Worm (Caenorhabditis elegans) whole organism, L1 larva: Measurements from ENCODE around the gene erd-2.1.
A peak's percentile ranks its signal among the peaks of the same experiment; 100 is the strongest.

Experiments used
- C16A3.4 ChIP-seq: fragments of 150-350 bp; optimal IDR thresholded peaks from 2 replicates; lab custom pipeline; 2014; ENCODE audit warnings: missing biosample characterization, missing genetic modification characterization
- aha-1 ChIP-seq: fragments of 150-350 bp; optimal IDR thresholded peaks from 2 replicates; lab custom pipeline; 2014; ENCODE audit warnings: missing biosample characterization, missing genetic modification characterization
- alr-1 ChIP-seq: fragments of 200-800 bp; sonication (Bioruptor generic); optimal IDR thresholded peaks from 2 replicates; lab custom pipeline; 2018; ENCODE audit warnings: borderline replicate concordance, mild to moderate bottlenecking, missing genetic modification characterization, missing compliant biosample characterization
- aly-2 ChIP-seq: fragments of 150-350 bp; optimal IDR thresholded peaks from 2 replicates; lab custom pipeline; 2014; ENCODE audit warnings: missing biosample characterization, missing genetic modification characterization
- ceh-8 ChIP-seq: fragments of 200-800 bp; sonication (Bioruptor generic); optimal IDR thresholded peaks from 2 replicates; lab custom pipeline; 2018; ENCODE audit warnings: mild to moderate bottlenecking, missing genetic modification characterization, moderate library complexity, missing compliant biosample characterization
- ceh-82 ChIP-seq, 3 experiments: fragments of 150-350 bp in 1 of 3; sonication (generic microtip) in 2 of 3; optimal IDR thresholded peaks; 2 replicates each; lab custom pipeline; 2014 to 2017; ENCODE audit warnings: missing biosample characterization in 3 of 3, missing genetic modification characterization in 3 of 3
- ceh-88 ChIP-seq: fragments of 200-800 bp; sonication (Bioruptor generic); IDR thresholded peaks from 2 replicates; pipeline ENCODE4 v1.3.6; 2022; ENCODE audit warnings: missing genetic modification characterization, missing compliant biosample characterization
- ces-1 ChIP-seq: fragments of 150-350 bp; optimal IDR thresholded peaks from 2 replicates; lab custom pipeline; 2014; ENCODE audit warnings: missing biosample characterization, missing genetic modification reagents, missing genetic modification characterization
- dpl-1 ChIP-seq, 3 experiments: fragments of 150-350 bp in 2 of 3; sonication (generic microtip) in 1 of 3; optimal IDR thresholded peaks; 2 replicates each; lab custom pipeline; 2014 to 2017; ENCODE audit warnings: missing biosample characterization in 3 of 3, missing genetic modification characterization in 3 of 3, missing genetic modification reagents in 3 of 3
- dsc-1 ChIP-seq: sonication (generic microtip); optimal IDR thresholded peaks from 2 replicates; lab custom pipeline; 2016; ENCODE audit warnings: mild to moderate bottlenecking, missing genetic modification characterization, missing compliant biosample characterization
- efl-1 ChIP-seq, 4 experiments: fragments of 150-350 bp; optimal IDR thresholded peaks in 3 of 4; peaks in 1 of 4; 1 replicate in 1 of 4; 2 replicates in 3 of 4; lab custom pipeline; 2014; ENCODE audit warnings: missing biosample characterization in 2 of 4, missing genetic modification characterization in 2 of 4, missing genetic modification reagents in 2 of 4
- egl-27 ChIP-seq, 2 experiments: fragments of 150-350 bp in 1 of 2; sonication (generic microtip); optimal IDR thresholded peaks; 3 replicates each; lab custom pipeline; 2017 to 2018; ENCODE audit warnings: missing biosample characterization in 2 of 2, missing genetic modification characterization in 2 of 2, missing genetic modification reagents in 2 of 2
- elt-2 ChIP-seq: sonication (generic microtip); optimal IDR thresholded peaks from 2 replicates; lab custom pipeline; 2016; ENCODE audit warnings: missing genetic modification characterization, mild to moderate bottlenecking, inconsistent platforms, missing compliant biosample characterization, missing genetic modification reagents
- elt-3 ChIP-seq, 6 experiments: fragments of 150-350 bp in 1 of 6; sonication (generic microtip); optimal IDR thresholded peaks; 2 replicates each; lab custom pipeline; 2017 to 2018; ENCODE audit warnings: missing biosample characterization in 6 of 6, missing genetic modification characterization in 6 of 6, inconsistent platforms in 1 of 6
- ets-5 ChIP-seq: fragments of 200-800 bp; sonication (Bioruptor generic); IDR thresholded peaks from 2 replicates; pipeline ENCODE4 v1.3.6; 2022; ENCODE audit warnings: missing genetic modification characterization, missing compliant biosample characterization
- fkh-8 ChIP-seq: sonication (generic microtip); optimal IDR thresholded peaks from 2 replicates; lab custom pipeline; 2016; ENCODE audit warnings: mild to moderate bottlenecking, missing genetic modification characterization, missing compliant biosample characterization
- grh-1 ChIP-seq: fragments of 200-800 bp; sonication (Bioruptor generic); IDR thresholded peaks from 2 replicates; pipeline ENCODE4 v1.3.6; 2022; ENCODE audit warnings: missing genetic modification reagents, missing genetic modification characterization, missing compliant biosample characterization
- hlh-17 ChIP-seq: fragments of 200-800 bp; sonication (Bioruptor generic); optimal IDR thresholded peaks from 2 replicates; lab custom pipeline; 2018; ENCODE audit warnings: missing genetic modification characterization, mild to moderate bottlenecking, missing compliant biosample characterization, moderate library complexity, borderline replicate concordance
- hlh-4 ChIP-seq: sonication (generic microtip); optimal IDR thresholded peaks from 2 replicates; lab custom pipeline; 2016; ENCODE audit warnings: mild to moderate bottlenecking, missing genetic modification characterization, missing compliant biosample characterization
- irx-1 ChIP-seq: sonication (generic microtip); optimal IDR thresholded peaks from 2 replicates; lab custom pipeline; 2016; ENCODE audit warnings: missing genetic modification characterization, missing compliant biosample characterization
- isw-1 ChIP-seq: fragments of 200-800 bp; sonication (Bioruptor generic); IDR thresholded peaks from 2 replicates; pipeline ENCODE4 v1.3.6; 2022; ENCODE audit warnings: missing genetic modification characterization, missing compliant biosample characterization
- lin-13 ChIP-seq: fragments of 150-350 bp; optimal IDR thresholded peaks from 2 replicates; lab custom pipeline; 2014; ENCODE audit warnings: missing biosample characterization, missing genetic modification reagents, missing genetic modification characterization
- lin-14 ChIP-seq: fragments of 200-800 bp; sonication (Bioruptor generic); optimal IDR thresholded peaks from 2 replicates; lab custom pipeline; 2018; ENCODE audit warnings: mild to moderate bottlenecking, missing genetic modification characterization, moderate library complexity, missing compliant biosample characterization
- lin-15B ChIP-seq: fragments of 150-350 bp; sonication (generic microtip); optimal IDR thresholded peaks from 3 replicates; lab custom pipeline; 2014; ENCODE audit warnings: missing biosample characterization, missing genetic modification characterization
- lin-39 ChIP-seq: fragments of 150-350 bp; optimal IDR thresholded peaks from 2 replicates; lab custom pipeline; 2014; ENCODE audit warnings: missing biosample characterization, missing genetic modification reagents, missing genetic modification characterization
- lsy-2 ChIP-seq, 2 experiments: fragments of 150-350 bp; optimal IDR thresholded peaks; 2 replicates each; lab custom pipeline; 2014; ENCODE audit warnings: missing biosample characterization in 2 of 2, missing genetic modification characterization in 2 of 2
- mef-2 ChIP-seq: fragments of 150-350 bp; optimal IDR thresholded peaks from 2 replicates; lab custom pipeline; 2014; ENCODE audit warnings: missing biosample characterization, missing genetic modification characterization
- mep-1 ChIP-seq: fragments of 150-350 bp; optimal IDR thresholded peaks from 2 replicates; lab custom pipeline; 2014; ENCODE audit warnings: missing biosample characterization, missing genetic modification characterization
- nhr-47 ChIP-seq: sonication (generic microtip); optimal IDR thresholded peaks from 2 replicates; lab custom pipeline; 2016; ENCODE audit warnings: mild to moderate bottlenecking, missing genetic modification characterization, moderate library complexity, missing compliant biosample characterization
- nhr-71 ChIP-seq: sonication (generic microtip); optimal IDR thresholded peaks from 2 replicates; lab custom pipeline; 2016; ENCODE audit warnings: mild to moderate bottlenecking, missing genetic modification characterization, moderate library complexity, missing compliant biosample characterization
- nhr-90 ChIP-seq: sonication (generic microtip); optimal IDR thresholded peaks from 2 replicates; lab custom pipeline; 2016; ENCODE audit warnings: mild to moderate bottlenecking, missing genetic modification characterization, missing compliant biosample characterization; ENCODE audit not compliant: poor library complexity
- pag-3 ChIP-seq: sonication (generic microtip); optimal IDR thresholded peaks from 2 replicates; lab custom pipeline; 2017; ENCODE audit warnings: missing genetic modification characterization, mild to moderate bottlenecking, missing compliant biosample characterization, antibody characterized with exemption, borderline replicate concordance; ENCODE audit not compliant: insufficient read depth
- pax-3 ChIP-seq: fragments of 200-800 bp; sonication (Bioruptor generic); optimal IDR thresholded peaks from 2 replicates; lab custom pipeline; 2018; ENCODE audit warnings: mild to moderate bottlenecking, missing genetic modification characterization, moderate library complexity, missing compliant biosample characterization
- rnt-1 ChIP-seq: sonication (generic microtip); optimal IDR thresholded peaks from 2 replicates; lab custom pipeline; 2016; ENCODE audit warnings: mild to moderate bottlenecking, missing genetic modification characterization, moderate library complexity, missing compliant biosample characterization
- skn-1 ChIP-seq: fragments of 150-350 bp; optimal IDR thresholded peaks from 2 replicates; lab custom pipeline; 2014; ENCODE audit warnings: missing biosample characterization, missing genetic modification characterization
- snpc-4 ChIP-seq: fragments of 150-350 bp; optimal IDR thresholded peaks from 2 replicates; lab custom pipeline; 2014; ENCODE audit warnings: missing biosample characterization, missing genetic modification characterization
- snu-23 ChIP-seq: sonication (generic microtip); optimal IDR thresholded peaks from 2 replicates; lab custom pipeline; 2016; ENCODE audit warnings: missing genetic modification characterization, missing compliant biosample characterization
- sptf-1 ChIP-seq: fragments of 150-350 bp; optimal IDR thresholded peaks from 2 replicates; lab custom pipeline; 2014; ENCODE audit warnings: missing biosample characterization, missing genetic modification characterization
- sup-37 ChIP-seq: fragments of 200-800 bp; sonication (Bioruptor generic); optimal IDR thresholded peaks from 2 replicates; lab custom pipeline; 2018; ENCODE audit warnings: mild to moderate bottlenecking, missing genetic modification characterization, missing compliant biosample characterization
- swsn-7 ChIP-seq: sonication (generic microtip); optimal IDR thresholded peaks from 2 replicates; lab custom pipeline; 2016; ENCODE audit warnings: missing genetic modification characterization, missing compliant biosample characterization
- tbx-2 ChIP-seq: sonication (generic microtip); optimal IDR thresholded peaks from 2 replicates; lab custom pipeline; 2016; ENCODE audit warnings: missing genetic modification characterization, missing compliant biosample characterization
- tlp-1 ChIP-seq: fragments of 150-350 bp; optimal IDR thresholded peaks from 2 replicates; lab custom pipeline; 2014; ENCODE audit warnings: missing biosample characterization, missing genetic modification characterization
- unc-130 ChIP-seq: fragments of 150-350 bp; optimal IDR thresholded peaks from 2 replicates; lab custom pipeline; 2017; ENCODE audit warnings: missing biosample characterization, missing genetic modification characterization, inconsistent platforms
- unc-30 ChIP-seq: sonication (generic microtip); optimal IDR thresholded peaks from 2 replicates; lab custom pipeline; 2017; ENCODE audit warnings: missing biosample characterization, missing genetic modification characterization
- zag-1 ChIP-seq: fragments of 150-350 bp; optimal IDR thresholded peaks from 2 replicates; lab custom pipeline; 2014; ENCODE audit warnings: missing biosample characterization, missing genetic modification characterization
- ztf-11 ChIP-seq, 2 experiments: sonication (generic microtip); optimal IDR thresholded peaks; 2 replicates each; lab custom pipeline; 2016 to 2017; ENCODE audit warnings: missing genetic modification characterization in 2 of 2, missing biosample characterization in 1 of 2, missing compliant biosample characterization in 1 of 2

Gene erd-2.1

DNA sequence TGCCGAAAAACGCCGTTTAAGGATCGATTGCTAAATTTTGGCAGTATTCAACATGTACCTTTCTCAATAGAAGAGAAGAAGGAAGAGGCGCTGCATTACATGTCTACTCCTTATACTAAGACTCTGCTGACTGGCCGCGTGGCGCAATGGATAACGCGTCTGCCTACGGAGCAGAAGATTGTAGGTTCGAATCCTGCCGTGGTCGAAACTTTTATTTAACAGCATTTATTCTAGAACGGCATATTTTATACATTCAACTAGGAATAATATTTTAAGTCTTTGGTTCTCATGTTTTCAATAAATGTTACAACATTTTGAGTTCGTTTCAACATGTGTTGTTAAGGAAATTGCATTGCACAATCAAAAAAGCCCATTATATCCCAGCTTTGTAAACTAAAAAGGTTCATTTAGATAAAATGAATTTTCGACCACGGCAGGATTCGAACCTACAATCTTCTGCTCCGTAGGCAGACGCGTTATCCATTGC lies 26.0 kb downstream of the erd-2.1 start (continued):
- peak; percentile 73 for TF ChIP-seq nhr-47 (tag; lab: Kevin White, UChicago)
- TF ChIP-seq elt-3 (tag; optimal IDR thresholded peaks at IDR 0.05; lab: Kevin White, UChicago), result peak in 1 of 6 experiments; percentile 21
- peak; percentile 45 for TF ChIP-seq irx-1 (tag; lab: Kevin White, UChicago)
- TF ChIP-seq skn-1 (tag; lab: Kevin White, UChicago), result peak; percentile 27
- peak; percentile 59 for TF ChIP-seq swsn-7
- peak; percentile 58 for TF ChIP-seq dsc-1 (tag; lab: Kevin White, UChicago)
- TF ChIP-seq C16A3.4, result peak; percentile 54

DNA sequence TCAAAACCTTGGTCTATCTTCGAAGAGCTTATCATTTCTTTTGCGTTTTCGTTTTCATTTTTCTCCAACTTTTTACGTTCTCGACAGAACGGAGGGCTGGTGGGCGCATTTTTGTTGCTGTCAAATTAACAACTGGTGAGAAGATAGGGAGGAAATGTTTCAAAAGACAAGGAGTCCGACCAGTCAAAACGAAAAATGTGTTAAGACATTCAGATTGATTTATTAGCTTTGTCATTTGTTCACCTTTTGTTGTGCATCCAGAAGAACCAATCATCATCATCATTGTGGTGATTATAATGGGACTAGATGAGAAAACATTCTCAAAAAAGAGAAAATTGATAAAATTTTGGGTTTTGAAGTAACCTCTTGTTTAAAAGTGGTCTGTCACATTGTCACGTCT lies 28.5 kb downstream of the erd-2.1 start:
- TF ChIP-seq lin-14 (GFP tag; lab: Kevin White, UChicago) (peak; percentile 68), lin-39 (tag; lab: Kevin White, UChicago) (peak; percentile 33), hlh-17 (GFP tag; lab: Kevin White, UChicago) (no peak), fkh-8 (tag; lab: Kevin White, UChicago) (no peak), snpc-4 (no peak), nhr-71 (tag; lab: Kevin White, UChicago) (peak; percentile 31), rnt-1 (tag; lab: Kevin White, UChicago) (peak; percentile 66), nhr-90 (tag; lab: Kevin White, UChicago) (no peak), ceh-8 (GFP tag; lab: Kevin White, UChicago) (no peak), C16A3.4 (no peak)

DNA sequence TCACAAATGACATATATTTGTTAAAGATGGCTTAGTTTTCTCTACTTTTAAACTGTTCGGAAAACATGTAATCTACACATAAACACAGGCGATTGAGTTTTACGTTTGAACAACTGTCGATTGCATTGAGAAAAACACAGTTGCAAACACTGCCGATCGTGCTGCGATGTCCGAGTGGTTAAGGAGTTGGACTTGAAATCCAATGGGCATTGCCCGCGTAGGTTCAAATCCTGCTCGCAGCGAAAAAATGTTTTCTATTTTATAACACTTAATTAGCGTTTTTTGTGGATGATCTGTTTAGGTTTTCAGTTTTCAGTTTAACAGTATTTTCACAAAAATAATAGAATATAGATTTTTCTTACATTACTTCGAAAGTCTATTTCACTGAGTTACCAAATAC lies 34.3 kb downstream of the erd-2.1 start:
- no peak for TF ChIP-seq fkh-8 (tag; lab: Kevin White, UChicago)
- TF ChIP-seq skn-1 (tag; lab: Kevin White, UChicago), result peak; percentile 9
- no peak for TF ChIP-seq mep-1
- no peak for TF ChIP-seq ces-1
- no peak for TF ChIP-seq ceh-82 (tag; optimal IDR thresholded peaks at IDR 0.05; lab: Kevin White, UChicago)
- TF ChIP-seq elt-3 (tag; optimal IDR thresholded peaks at IDR 0.05; lab: Kevin White, UChicago), result no peak
- no peak for TF ChIP-seq efl-1 (optimal IDR thresholded peaks at IDR 0.05; lab: Kevin White, UChicago)
- TF ChIP-seq efl-1 (GFP tag; optimal IDR thresholded peaks at IDR 0.05 in 1 of 2; lab: Kevin White, UChicago), result peak in 1 of 2 experiments; percentile 86
- no peak for TF ChIP-seq hlh-4
- TF ChIP-seq elt-2 (tag; lab: Kevin White, UChicago), result no peak
- TF ChIP-seq pag-3, result no peak
- no peak for TF ChIP-seq sptf-1
- no peak for TF ChIP-seq irx-1 (tag; lab: Kevin White, UChicago)
- TF ChIP-seq unc-30 (tag; lab: Kevin White, UChicago), result no peak
- peak; percentile 22 for TF ChIP-seq unc-130
- no peak for TF ChIP-seq mef-2 (tag; lab: Kevin White, UChicago)
- TF ChIP-seq nhr-47 (tag; lab: Kevin White, UChicago), result no peak
- no peak for TF ChIP-seq ztf-11 (tag; optimal IDR thresholded peaks at IDR 0.05; lab: Kevin White, UChicago)
- no peak for TF ChIP-seq swsn-7
- no peak for TF ChIP-seq alr-1 (tag; lab: Kevin White, UChicago)
- no peak for TF ChIP-seq egl-27 (tag; optimal IDR thresholded peaks at IDR 0.05; lab: Kevin White, UChicago)
- no peak for TF ChIP-seq sup-37 (GFP tag; lab: Kevin White, UChicago)
- no peak for TF ChIP-seq tlp-1 (tag; lab: Kevin White, UChicago)
- peak in 1 of 2 experiments; percentile 26 for TF ChIP-seq lsy-2 (tag; optimal IDR thresholded peaks at IDR 0.05; lab: Kevin White, UChicago)
- TF ChIP-seq ets-5 (GFP tag; lab: Robert Waterston, UW), result no peak
- no peak for TF ChIP-seq grh-1 (GFP tag; lab: Robert Waterston, UW)
- TF ChIP-seq lin-13 (GFP tag; lab: Kevin White, UChicago), result no peak
- peak; percentile 24 for TF ChIP-seq nhr-71 (tag; lab: Kevin White, UChicago)
- no peak for TF ChIP-seq ceh-88 (GFP tag; lab: Robert Waterston, UW)
- no peak for TF ChIP-seq aha-1 (tag; lab: Kevin White, UChicago)
- TF ChIP-seq tbx-2 (tag; lab: Kevin White, UChicago), result no peak
- TF ChIP-seq aly-2 (tag; lab: Kevin White, UChicago), result no peak
- TF ChIP-seq lin-15B (tag; lab: Kevin White, UChicago), result no peak
- TF ChIP-seq C16A3.4, result peak; percentile 19
- TF ChIP-seq dpl-1 (GFP tag; optimal IDR thresholded peaks at IDR 0.05; lab: Kevin White, UChicago), result no peak
- no peak for TF ChIP-seq pax-3 (tag; lab: Kevin White, UChicago)
- TF ChIP-seq snu-23, result peak; percentile 28
- no peak for TF ChIP-seq isw-1 (GFP tag; lab: Robert Waterston, UW)
- no peak for TF ChIP-seq zag-1
- peak; percentile 40 for TF ChIP-seq rnt-1 (tag; lab: Kevin White, UChicago)
- TF ChIP-seq lin-14 (GFP tag; lab: Kevin White, UChicago), result no peak
